Worm (Caenorhabditis elegans) whole organism, L2 larva: ENCODE measurements around the gene K04E7.1.

Source experiments
- ceh-82 ChIP-seq: fragments of 150-350 bp; optimal IDR thresholded peaks from 2 replicates; lab custom pipeline; 2014; ENCODE audit warnings: missing biosample characterization, missing genetic modification characterization
- lin-11 ChIP-seq: fragments of 150-350 bp; sonication (generic microtip); optimal IDR thresholded peaks from 2 replicates; lab custom pipeline; 2014; ENCODE audit warnings: missing biosample characterization, missing genetic modification characterization, inconsistent platforms, mixed read lengths
- mab-5 ChIP-seq: fragments of 150-350 bp; optimal IDR thresholded peaks from 2 replicates; lab custom pipeline; 2014; ENCODE audit warnings: missing biosample characterization, missing genetic modification characterization
- nhr-12 ChIP-seq: fragments of 150-350 bp; optimal IDR thresholded peaks from 2 replicates; lab custom pipeline; 2014; ENCODE audit warnings: missing biosample characterization, missing genetic modification characterization

DNA sequence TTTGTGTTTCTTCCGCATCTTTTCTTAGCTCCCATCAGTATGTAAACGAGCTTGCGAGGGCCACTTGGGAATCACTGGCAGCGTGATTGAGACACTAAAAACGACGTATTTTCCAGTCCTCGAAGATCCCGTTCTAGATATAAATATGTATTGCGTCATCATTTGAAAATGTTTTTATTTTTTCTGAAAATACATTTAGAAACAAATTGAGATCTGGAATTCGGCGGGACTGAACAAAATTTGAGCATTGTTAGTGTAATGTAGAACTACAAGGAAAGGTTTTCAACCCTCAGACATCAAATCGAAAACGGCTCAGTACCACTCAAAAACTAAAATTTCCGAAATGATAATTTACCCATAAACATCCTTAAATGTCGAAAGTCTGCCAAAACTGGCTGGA is 48.2 kb upstream of the K04E7.1 start:
- TF ChIP-seq ceh-82 (no peak), nhr-12 (tag; lab: Kevin White, UChicago) (no peak), mab-5 (tag; lab: Kevin White, UChicago) (no peak), lin-11 (tag; lab: Kevin White, UChicago) (no peak)
